Worm (Caenorhabditis elegans) whole organism, mixed stage, embryonic: ENCODE data around the gene dbl-1.

Source experiments
- M03D4.4 ChIP-seq: sonication (generic microtip); optimal IDR thresholded peaks from 2 replicates; lab custom pipeline; 2017; ENCODE audit warnings: mild to moderate bottlenecking, missing genetic modification characterization, missing compliant biosample characterization
- bed-3 ChIP-seq: fragments of 200-800 bp; sonication (Bioruptor generic); optimal IDR thresholded peaks from 3 replicates; lab custom pipeline; 2018; ENCODE audit warnings: mild to moderate bottlenecking, missing genetic modification characterization, moderate library complexity, missing compliant biosample characterization
- blmp-1 ChIP-seq: fragments of 150-350 bp; optimal IDR thresholded peaks from 2 replicates; lab custom pipeline; 2014; ENCODE audit warnings: missing biosample characterization, missing genetic modification characterization
- ceh-39 ChIP-seq: fragments of 150-350 bp; optimal IDR thresholded peaks from 2 replicates; lab custom pipeline; 2014; ENCODE audit warnings: missing biosample characterization, missing genetic modification characterization
- ceh-43 ChIP-seq: fragments of 200-800 bp; sonication (Bioruptor generic); optimal IDR thresholded peaks from 2 replicates; lab custom pipeline; 2018; ENCODE audit warnings: mild to moderate bottlenecking, missing genetic modification characterization, moderate library complexity, missing compliant biosample characterization
- ceh-83 ChIP-seq: fragments of 200-800 bp; sonication (Bioruptor generic); optimal IDR thresholded peaks from 2 replicates; lab custom pipeline; 2018; ENCODE audit warnings: mild to moderate bottlenecking, missing genetic modification characterization, missing compliant biosample characterization
- cnd-1 ChIP-seq: fragments of 200-800 bp; sonication (Bioruptor generic); optimal IDR thresholded peaks from 2 replicates; lab custom pipeline; 2018; ENCODE audit warnings: mild to moderate bottlenecking, missing genetic modification characterization, missing compliant biosample characterization
- drap-1 ChIP-seq: fragments of 200-800 bp; sonication (Bioruptor generic); optimal IDR thresholded peaks from 3 replicates; lab custom pipeline; 2018; ENCODE audit warnings: mild to moderate bottlenecking, missing genetic modification characterization, missing compliant biosample characterization
- elt-1 ChIP-seq: sonication (generic microtip); optimal IDR thresholded peaks from 2 replicates; lab custom pipeline; 2017; ENCODE audit warnings: missing genetic modification characterization, mild to moderate bottlenecking, missing compliant biosample characterization, antibody characterized with exemption, moderate library complexity, borderline replicate concordance; ENCODE audit not compliant: insufficient read depth
- elt-3 ChIP-seq: fragments of 150-350 bp; optimal IDR thresholded peaks from 2 replicates; lab custom pipeline; 2014; ENCODE audit warnings: missing biosample characterization, missing genetic modification characterization
- flh-1 ChIP-seq: fragments of 200-800 bp; sonication (Bioruptor generic); optimal IDR thresholded peaks from 2 replicates; lab custom pipeline; 2018; ENCODE audit warnings: mild to moderate bottlenecking, missing genetic modification characterization, moderate library complexity, missing compliant biosample characterization
- ham-2 ChIP-seq: fragments of 200-800 bp; sonication (Bioruptor generic); optimal IDR thresholded peaks from 2 replicates; lab custom pipeline; 2018; ENCODE audit warnings: mild to moderate bottlenecking, missing genetic modification characterization, missing compliant biosample characterization
- hlh-1 ChIP-seq: fragments of 150-350 bp; optimal IDR thresholded peaks from 2 replicates; lab custom pipeline; 2014; ENCODE audit warnings: missing biosample characterization, missing genetic modification reagents, missing genetic modification characterization
- lin-13 ChIP-seq: fragments of 150-350 bp; optimal IDR thresholded peaks from 2 replicates; lab custom pipeline; 2014; ENCODE audit warnings: missing biosample characterization, missing genetic modification characterization
- lin-32 ChIP-seq: fragments of 200-800 bp; sonication (Bioruptor generic); optimal IDR thresholded peaks from 2 replicates; lab custom pipeline; 2018; ENCODE audit warnings: mild to moderate bottlenecking, missing genetic modification characterization, missing compliant biosample characterization
- mab-5 ChIP-seq: fragments of 150-350 bp; optimal IDR thresholded peaks from 2 replicates; lab custom pipeline; 2014; ENCODE audit warnings: missing biosample characterization, missing genetic modification characterization
- mep-1 ChIP-seq: fragments of 150-350 bp; optimal IDR thresholded peaks from 2 replicates; lab custom pipeline; 2017; ENCODE audit warnings: missing biosample characterization, missing genetic modification reagents, missing genetic modification characterization, inconsistent platforms
- mls-2 ChIP-seq: sonication (generic microtip); optimal IDR thresholded peaks from 2 replicates; lab custom pipeline; 2016; ENCODE audit warnings: mild to moderate bottlenecking, missing genetic modification characterization, moderate library complexity, missing compliant biosample characterization
- nhr-12 ChIP-seq: fragments of 150-350 bp; optimal IDR thresholded peaks from 2 replicates; lab custom pipeline; 2014; ENCODE audit warnings: missing biosample characterization, missing genetic modification characterization
- nhr-2 ChIP-seq: fragments of 150-350 bp; optimal IDR thresholded peaks from 2 replicates; lab custom pipeline; 2014; ENCODE audit warnings: missing biosample characterization, missing genetic modification characterization
- nhr-237 ChIP-seq: fragments of 150-350 bp; optimal IDR thresholded peaks from 2 replicates; lab custom pipeline; 2014; ENCODE audit warnings: missing biosample characterization, missing genetic modification characterization
- nhr-28 ChIP-seq: fragments of 150-350 bp; optimal IDR thresholded peaks from 2 replicates; lab custom pipeline; 2014; ENCODE audit warnings: missing biosample characterization, missing genetic modification characterization
- nhr-76 ChIP-seq: sonication (generic microtip); optimal IDR thresholded peaks from 2 replicates; lab custom pipeline; 2017; ENCODE audit warnings: missing biosample characterization, missing genetic modification characterization
- pha-4 ChIP-seq: fragments of 150-350 bp; optimal IDR thresholded peaks from 2 replicates; lab custom pipeline; 2018; ENCODE audit warnings: missing biosample characterization, missing genetic modification reagents, missing genetic modification characterization
- sem-2 ChIP-seq: fragments of 200-800 bp; sonication (Bioruptor generic); optimal IDR thresholded peaks from 2 replicates; lab custom pipeline; 2018; ENCODE audit warnings: mild to moderate bottlenecking, missing genetic modification characterization, missing compliant biosample characterization
- snpc-4 ChIP-seq: fragments of 150-350 bp; optimal IDR thresholded peaks from 2 replicates; lab custom pipeline; 2014; ENCODE audit warnings: missing biosample characterization, missing genetic modification characterization
- sptf-1 ChIP-seq: sonication (generic microtip); optimal IDR thresholded peaks from 2 replicates; lab custom pipeline; 2017; ENCODE audit warnings: mild to moderate bottlenecking, missing genetic modification characterization, moderate library complexity, missing compliant biosample characterization
- tbx-8 ChIP-seq: fragments of 200-800 bp; sonication (Bioruptor generic); optimal IDR thresholded peaks from 2 replicates; lab custom pipeline; 2018; ENCODE audit warnings: mild to moderate bottlenecking, missing genetic modification characterization, moderate library complexity, missing compliant biosample characterization
- unc-120 ChIP-seq: sonication (generic microtip); optimal IDR thresholded peaks from 2 replicates; lab custom pipeline; 2017; ENCODE audit warnings: missing genetic modification characterization, missing compliant biosample characterization; ENCODE audit not compliant: poor library complexity, severe bottlenecking
- unc-39 ChIP-seq: fragments of 150-350 bp; optimal IDR thresholded peaks from 2 replicates; lab custom pipeline; 2014; ENCODE audit warnings: missing biosample characterization, missing genetic modification characterization
- unc-62 ChIP-seq: fragments of 150-350 bp; optimal IDR thresholded peaks from 2 replicates; lab custom pipeline; 2014; ENCODE audit warnings: missing biosample characterization, missing genetic modification reagents, missing genetic modification characterization
- zip-8 ChIP-seq: fragments of 150-350 bp; optimal IDR thresholded peaks from 2 replicates; lab custom pipeline; 2014; ENCODE audit warnings: missing biosample characterization, missing genetic modification characterization

dbl-1 gene

DNA sequence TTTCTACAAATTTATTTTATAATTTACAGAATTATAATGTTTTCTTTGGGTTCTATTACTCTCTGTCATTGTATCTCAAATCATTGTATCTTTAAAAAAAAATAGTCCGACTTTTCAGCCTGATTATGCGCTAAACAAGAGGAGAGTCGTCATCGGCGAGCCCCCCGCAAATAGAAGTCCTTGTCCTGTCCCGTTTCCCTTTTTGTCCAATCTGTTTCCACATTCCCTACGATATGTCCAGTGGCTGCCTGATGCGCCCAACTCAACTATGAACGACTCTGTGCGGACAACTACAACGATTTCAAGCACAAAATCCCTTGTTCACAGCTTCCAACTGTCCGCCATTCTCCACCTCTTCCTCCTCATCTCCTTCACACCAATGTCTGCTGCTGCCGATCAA, at the start of gene dbl-1:
Gene dbl-1 (plus strand): TSS at position 119 of the 400 bp plus-strand sequence.
- TF ChIP-seq elt-1, result no peak
- no peak for TF ChIP-seq unc-120 (tag; lab: Kevin White, UChicago)
- no peak for TF ChIP-seq drap-1
- no peak for TF ChIP-seq nhr-12 (tag; lab: Kevin White, UChicago)
- no peak for TF ChIP-seq nhr-237 (tag; lab: Kevin White, UChicago)
- TF ChIP-seq zip-8, result no peak
- TF ChIP-seq nhr-28 (tag; lab: Kevin White, UChicago), result no peak
- TF ChIP-seq snpc-4, result no peak
- TF ChIP-seq ceh-39 (tag; lab: Kevin White, UChicago), result no peak
- TF ChIP-seq flh-1, result no peak
- no peak for TF ChIP-seq tbx-8
- TF ChIP-seq sptf-1 (tag; lab: Kevin White, UChicago), result no peak
- no peak for TF ChIP-seq M03D4.4 (tag; lab: Kevin White, UChicago)
- TF ChIP-seq hlh-1, result no peak
- TF ChIP-seq bed-3 (GFP tag; lab: Kevin White, UChicago), result no peak

DNA sequence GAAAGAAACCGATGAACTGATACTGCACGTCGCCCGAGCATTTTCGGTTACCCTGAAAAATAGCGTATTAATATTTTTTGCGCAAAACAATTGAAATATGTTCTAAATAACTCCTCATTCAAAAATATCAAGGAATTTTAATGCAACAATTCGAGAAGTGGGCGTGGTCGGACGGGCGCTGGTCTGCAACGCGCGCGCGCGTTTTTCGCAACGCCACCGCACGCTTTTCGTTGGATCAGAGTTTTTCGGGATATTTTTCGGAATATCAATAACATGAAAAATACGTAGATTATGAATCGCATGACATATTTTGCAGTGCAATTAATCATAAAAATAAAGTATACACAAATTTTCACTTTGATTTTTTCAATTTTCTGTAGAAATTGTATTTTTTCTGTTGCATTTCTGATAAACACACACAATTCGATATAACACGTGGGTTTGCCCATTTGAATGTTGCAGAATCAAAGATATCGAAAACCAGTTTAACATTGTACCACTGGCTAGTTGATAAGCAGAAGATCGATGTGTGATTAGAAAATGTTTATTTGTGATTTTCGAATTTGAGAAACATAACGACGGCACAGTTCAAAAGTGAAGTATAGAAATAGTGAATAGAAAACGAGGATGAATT, 48.8 kb upstream of the dbl-1 start, which contains the start of gene dlst-1:
Gene dlst-1 (minus strand): TSS at position 52 of the 634 bp plus-strand sequence.
- TF ChIP-seq ceh-43 (GFP tag; lab: Kevin White, UChicago) (peak; percentile 59), nhr-237 (tag; lab: Kevin White, UChicago) (no peak), lin-32 (GFP tag; lab: Kevin White, UChicago) (no peak), elt-3 (tag; lab: Kevin White, UChicago) (no peak), blmp-1 (no peak), drap-1 (peak; percentile 58), pha-4 (tag; lab: Kevin White, UChicago) (no peak), sptf-1 (tag; lab: Kevin White, UChicago) (peak; percentile 80), ceh-83 (GFP tag; lab: Kevin White, UChicago) (peak; percentile 55), mep-1 (tag; lab: Kevin White, UChicago) (peak; percentile 44), lin-13 (tag; lab: Kevin White, UChicago) (no peak), unc-120 (tag; lab: Kevin White, UChicago) (peak; percentile 22), nhr-28 (tag; lab: Kevin White, UChicago) (no peak), cnd-1 (tag; lab: Kevin White, UChicago) (peak; percentile 7), unc-62 (GFP tag; lab: Kevin White, UChicago) (no peak), M03D4.4 (tag; lab: Kevin White, UChicago) (peak; percentile 76), tbx-8 (peak; percentile 29), mls-2 (tag; lab: Kevin White, UChicago) (peak; percentile 71), sem-2 (no peak), bed-3 (GFP tag; lab: Kevin White, UChicago) (peak; percentile 13)

DNA sequence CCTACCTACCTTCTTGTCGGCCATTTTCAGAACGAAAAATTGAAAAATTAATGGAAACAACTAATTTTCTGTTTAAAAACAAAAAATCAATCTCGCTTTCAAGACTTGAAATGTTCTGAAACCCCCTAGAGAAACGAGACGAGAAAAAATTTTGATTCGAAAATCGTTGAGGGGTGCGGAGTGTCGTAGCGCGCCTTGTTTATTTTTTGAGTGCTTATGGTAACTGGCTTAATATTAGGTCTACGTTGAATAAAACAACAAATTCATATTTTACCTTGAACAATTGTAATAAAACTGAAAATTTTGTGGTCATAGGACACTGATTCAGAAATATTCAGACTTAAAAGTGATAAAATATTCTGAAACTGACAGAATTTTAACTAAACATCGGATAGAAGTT, 47.5 kb upstream of the dbl-1 start, which contains the start of gene sna-1:
Gene sna-1 (minus strand): TSS at position 218 of the 400 bp plus-strand sequence.
- TF ChIP-seq nhr-12 (tag; lab: Kevin White, UChicago), result no peak
- no peak for TF ChIP-seq mab-5 (tag; lab: Kevin White, UChicago)
- TF ChIP-seq sptf-1 (tag; lab: Kevin White, UChicago), result no peak
- no peak for TF ChIP-seq drap-1
- TF ChIP-seq zip-8, result no peak
- no peak for TF ChIP-seq elt-3 (tag; lab: Kevin White, UChicago)
- TF ChIP-seq ham-2 (GFP tag; lab: Kevin White, UChicago), result no peak
- no peak for TF ChIP-seq flh-1
- no peak for TF ChIP-seq nhr-2 (tag; lab: Kevin White, UChicago)
- no peak for TF ChIP-seq pha-4 (tag; lab: Kevin White, UChicago)
- TF ChIP-seq unc-120 (tag; lab: Kevin White, UChicago), result no peak
- no peak for TF ChIP-seq lin-13 (tag; lab: Kevin White, UChicago)
- no peak for TF ChIP-seq nhr-76 (tag; lab: Kevin White, UChicago)
- TF ChIP-seq nhr-28 (tag; lab: Kevin White, UChicago), result no peak

DNA sequence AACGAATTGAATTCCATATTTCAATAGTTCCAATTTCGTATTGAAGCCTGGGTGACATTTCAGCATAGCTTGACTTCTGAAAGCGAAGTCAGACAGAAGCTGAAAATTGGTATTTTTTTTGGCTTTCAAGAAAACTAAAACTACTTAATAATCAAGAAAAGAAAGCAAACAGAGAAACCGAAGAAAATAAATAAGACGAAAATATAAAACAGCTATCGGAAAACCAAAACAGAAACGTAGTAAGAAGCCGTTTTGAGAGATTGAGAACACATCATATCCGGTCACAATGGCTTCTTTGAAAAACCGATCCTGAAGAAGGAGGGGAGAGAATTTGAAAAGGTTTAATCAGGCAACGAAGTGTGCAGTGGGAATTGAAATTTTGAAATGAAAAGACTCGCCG, 39.7 kb upstream of the dbl-1 start, which contains the start of gene srg-30:
Gene srg-30 (minus strand): TSS at position 101 of the 400 bp plus-strand sequence.
- no peak for TF ChIP-seq unc-39
- TF ChIP-seq, all 35 proteins: peak for 0
